Fruit fly (Drosophila melanogaster) whole organism, embryonic: ENCODE measurements around the gene CG15406.
A peak's percentile ranks its signal among the peaks of the same experiment; 100 is the strongest.

ENCODE experiments used
- Atf3 ChIP-seq: fragments of 200-800 bp; sonication (Bioruptor generic); optimal IDR thresholded peaks from 3 replicates; lab custom pipeline; 2016; ENCODE audit warnings: missing biosample characterization, missing genetic modification characterization
- Bdp1 ChIP-seq: fragments of 200-800 bp; sonication (Bioruptor generic); optimal IDR thresholded peaks from 3 replicates; lab custom pipeline; 2016; ENCODE audit warnings: missing biosample characterization, missing genetic modification characterization
- CG10366 ChIP-seq: fragments of 200-800 bp; sonication (Bioruptor generic); IDR thresholded peaks from 2 replicates; pipeline ENCODE4 v1.3.6; 2022; ENCODE audit warnings: missing biosample characterization, missing genetic modification characterization
- CG11085 ChIP-seq: fragments of 200-800 bp; sonication (Bioruptor generic); IDR thresholded peaks from 2 replicates; pipeline ENCODE4 v1.3.6; 2022; ENCODE audit warnings: missing biosample characterization, missing genetic modification characterization
- CG11093 ChIP-seq: fragments of 200-800 bp; sonication (Bioruptor generic); IDR thresholded peaks from 3 replicates; pipeline ENCODE4 v1.3.6; 2022; ENCODE audit warnings: missing biosample characterization, missing genetic modification characterization
- CG12744 ChIP-seq: fragments of 200-800 bp; sonication (Bioruptor generic); optimal IDR thresholded peaks from 2 replicates; lab custom pipeline; 2016; ENCODE audit warnings: missing biosample characterization, missing genetic modification characterization
- CG13894 ChIP-seq: fragments of 200-800 bp; sonication (Bioruptor generic); optimal IDR thresholded peaks from 3 replicates; lab custom pipeline; 2018; ENCODE audit warnings: missing biosample characterization, mild to moderate bottlenecking, missing genetic modification characterization, moderate library complexity
- CG15601 ChIP-seq: fragments of 200-800 bp; sonication (Bioruptor generic); optimal IDR thresholded peaks from 3 replicates; lab custom pipeline; 2019; ENCODE audit warnings: missing biosample characterization, mild to moderate bottlenecking, missing genetic modification characterization, moderate library complexity
- CG1602 ChIP-seq: fragments of 200-800 bp; sonication (Bioruptor generic); optimal IDR thresholded peaks from 3 replicates; lab custom pipeline; 2016; ENCODE audit warnings: missing biosample characterization, missing genetic modification characterization
- CG16779 ChIP-seq: fragments of 200-800 bp; sonication (Bioruptor generic); IDR thresholded peaks from 2 replicates; pipeline ENCODE4 v1.3.6; 2022; ENCODE audit warnings: missing biosample characterization, missing genetic modification characterization
- CG17568 ChIP-seq: fragments of 200-800 bp; sonication (Bioruptor generic); optimal IDR thresholded peaks from 2 replicates; lab custom pipeline; 2018; ENCODE audit warnings: missing biosample characterization, mild to moderate bottlenecking, missing genetic modification characterization, moderate library complexity
- CG17912 ChIP-seq: fragments of 200-800 bp; sonication (Bioruptor generic); optimal IDR thresholded peaks from 2 replicates; lab custom pipeline; 2018; ENCODE audit warnings: missing biosample characterization, mild to moderate bottlenecking, missing genetic modification characterization
- CG1792 ChIP-seq: fragments of 200-800 bp; sonication (Bioruptor generic); optimal IDR thresholded peaks from 2 replicates; lab custom pipeline; 2016; ENCODE audit warnings: missing biosample characterization, missing genetic modification characterization
- CG18011 ChIP-seq: fragments of 200-800 bp; sonication (Bioruptor generic); optimal IDR thresholded peaks from 2 replicates; lab custom pipeline; 2017; ENCODE audit warnings: missing biosample characterization, missing genetic modification characterization, mild to moderate bottlenecking, moderate library complexity, missing genotype
- CG18619 ChIP-seq: fragments of 200-800 bp; sonication (Bioruptor generic); optimal IDR thresholded peaks from 3 replicates; lab custom pipeline; 2017; ENCODE audit warnings: missing biosample characterization, mild to moderate bottlenecking, missing genetic modification characterization
- CG2120 ChIP-seq: fragments of 200-800 bp; sonication (Bioruptor generic); optimal IDR thresholded peaks from 3 replicates; lab custom pipeline; 2016; ENCODE audit warnings: missing biosample characterization, missing genetic modification characterization
- CG2889 ChIP-seq: fragments of 200-800 bp; sonication (Bioruptor generic); IDR thresholded peaks from 3 replicates; pipeline ENCODE4 v1.3.6; 2022; ENCODE audit warnings: missing biosample characterization, missing genetic modification characterization
- CG34376 ChIP-seq: fragments of 200-800 bp; sonication (Bioruptor generic); optimal IDR thresholded peaks from 2 replicates; lab custom pipeline; 2018; ENCODE audit warnings: missing biosample characterization, mild to moderate bottlenecking, missing genetic modification characterization
- CG34422 ChIP-seq: fragments of 200-800 bp; sonication (Bioruptor generic); IDR thresholded peaks from 3 replicates; pipeline ENCODE4 v1.3.6; 2022; ENCODE audit warnings: missing biosample characterization, missing genetic modification characterization
- CG3726 ChIP-seq: fragments of 200-800 bp; sonication (Bioruptor generic); IDR thresholded peaks from 3 replicates; pipeline ENCODE4, ENCODE4 v1.3.6; 2022; ENCODE audit warnings: missing biosample characterization, missing genetic modification characterization
- CG7357 ChIP-seq: fragments of 200-800 bp; sonication (Bioruptor generic); IDR thresholded peaks from 3 replicates; pipeline ENCODE4 v1.3.6; 2022; ENCODE audit warnings: missing biosample characterization, missing genetic modification characterization
- CG9727 ChIP-seq: fragments of 200-800 bp; sonication (Bioruptor generic); optimal IDR thresholded peaks from 3 replicates; lab custom pipeline; 2017; ENCODE audit warnings: missing biosample characterization, mild to moderate bottlenecking, missing genetic modification characterization
- Camta ChIP-seq: fragments of 200-800 bp; sonication (Bioruptor generic); optimal IDR thresholded peaks from 2 replicates; lab custom pipeline; 2016; ENCODE audit warnings: missing biosample characterization, missing genetic modification characterization
- D ChIP-seq, 2 experiments: fragments of 200-800 bp in 1 of 2; fragments of >200 bp in 1 of 2; sonication (Bioruptor generic) in 1 of 2; optimal IDR thresholded peaks; 2 replicates in 1 of 2; 3 replicates in 1 of 2; lab custom pipeline; 2017; ENCODE audit warnings: mild to moderate bottlenecking in 1 of 2, missing biosample characterization in 1 of 2, missing genetic modification characterization in 1 of 2, missing genetic modification reagents in 1 of 2
- Dek ChIP-seq: fragments of 200-800 bp; sonication (Bioruptor generic); optimal IDR thresholded peaks from 3 replicates; lab custom pipeline; 2019; ENCODE audit warnings: missing biosample characterization, mild to moderate bottlenecking, missing genetic modification characterization, moderate library complexity
- Dip3 ChIP-seq: fragments of 200-800 bp; sonication (Bioruptor generic); optimal IDR thresholded peaks from 3 replicates; lab custom pipeline; 2016; ENCODE audit warnings: missing biosample characterization, missing genetic modification characterization
- Gsc ChIP-seq: fragments of 200-800 bp; sonication (Bioruptor generic); IDR thresholded peaks from 2 replicates; pipeline ENCODE4 v1.3.6; 2022; ENCODE audit warnings: missing biosample characterization, missing genetic modification characterization
- HLH4C ChIP-seq: fragments of 200-800 bp; sonication (Bioruptor generic); IDR thresholded peaks from 3 replicates; pipeline ENCODE4 v1.3.6; 2022; ENCODE audit warnings: missing biosample characterization, missing genetic modification characterization; ENCODE audit not compliant: partially characterized antibody
- MESR4 ChIP-seq: fragments of 200-800 bp; sonication (Bioruptor generic); optimal IDR thresholded peaks from 2 replicates; lab custom pipeline; 2018; ENCODE audit warnings: missing biosample characterization, mild to moderate bottlenecking, missing genetic modification characterization, moderate library complexity
- NC2β ChIP-seq: fragments of 200-800 bp; sonication (Bioruptor generic); optimal IDR thresholded peaks from 2 replicates; lab custom pipeline; 2016; ENCODE audit warnings: missing biosample characterization, missing genetic modification characterization
- Oli ChIP-seq: fragments of 200-800 bp; sonication (Bioruptor generic); optimal IDR thresholded peaks from 2 replicates; lab custom pipeline; 2018; ENCODE audit warnings: missing biosample characterization, mild to moderate bottlenecking, missing genetic modification characterization, moderate library complexity
- Six4 ChIP-seq: fragments of 200-800 bp; sonication (Bioruptor generic); optimal IDR thresholded peaks from 2 replicates; lab custom pipeline; 2016; ENCODE audit warnings: missing biosample characterization, missing genetic modification characterization
- Xrp1 ChIP-seq: fragments of 200-800 bp; sonication (Bioruptor generic); IDR thresholded peaks from 2 replicates; pipeline ENCODE4 v1.3.6; 2022; ENCODE audit warnings: missing biosample characterization, missing genetic modification characterization
- ap ChIP-seq: fragments of 200-800 bp; sonication (Bioruptor generic); IDR thresholded peaks from 2 replicates; pipeline ENCODE4 v1.3.6; 2022; ENCODE audit warnings: missing biosample characterization, missing genetic modification characterization
- btn ChIP-seq: fragments of 200-800 bp; sonication (Bioruptor generic); optimal IDR thresholded peaks from 2 replicates; lab custom pipeline; 2016; ENCODE audit warnings: missing biosample characterization, missing genetic modification characterization
- croc ChIP-seq: fragments of 200-800 bp; sonication (Bioruptor generic); conservative IDR thresholded peaks from 3 replicates; pipeline ENCODE4 v1.3.6; 2022; ENCODE audit warnings: missing biosample characterization, missing genetic modification characterization
- en ChIP-seq: fragments of 200-800 bp; sonication (Bioruptor generic); optimal IDR thresholded peaks from 2 replicates; lab custom pipeline; 2016; ENCODE audit warnings: missing biosample characterization, missing genetic modification characterization
- fru ChIP-seq: fragments of >200 bp; optimal IDR thresholded peaks from 2 replicates; lab custom pipeline; 2017
- gcm2 ChIP-seq: fragments of 200-800 bp; sonication (Bioruptor generic); optimal IDR thresholded peaks from 2 replicates; lab custom pipeline; 2016; ENCODE audit warnings: missing biosample characterization, missing genetic modification characterization
- grn ChIP-seq: fragments of 200-800 bp; sonication (Bioruptor generic); optimal IDR thresholded peaks from 3 replicates; lab custom pipeline; 2017; ENCODE audit warnings: missing biosample characterization, missing genetic modification characterization
- hb ChIP-seq: fragments of 200-800 bp; sonication (Bioruptor generic); IDR thresholded peaks from 3 replicates; pipeline ENCODE4 v1.3.6; 2022; ENCODE audit warnings: missing biosample characterization, missing genetic modification characterization; ENCODE audit not compliant: partially characterized antibody
- hth ChIP-seq: fragments of >200 bp; optimal IDR thresholded peaks from 2 replicates; lab custom pipeline; 2017; ENCODE audit warnings: inconsistent platforms
- jing ChIP-seq: fragments of 200-800 bp; sonication (Bioruptor generic); optimal IDR thresholded peaks from 2 replicates; lab custom pipeline; 2018; ENCODE audit warnings: missing biosample characterization, mild to moderate bottlenecking, missing genetic modification characterization
- nau ChIP-seq: fragments of 200-800 bp; sonication (Bioruptor generic); optimal IDR thresholded peaks from 3 replicates; lab custom pipeline; 2017; ENCODE audit warnings: missing biosample characterization, mild to moderate bottlenecking, missing genetic modification characterization, missing genetic modification reagents
- nerfin-2 ChIP-seq: fragments of 200-800 bp; sonication (Bioruptor generic); IDR thresholded peaks from 2 replicates; pipeline ENCODE4 v1.3.6; 2022; ENCODE audit warnings: missing biosample characterization, missing genetic modification characterization; ENCODE audit not compliant: partially characterized antibody
- odd ChIP-seq: fragments of 200-800 bp; sonication (Bioruptor generic); optimal IDR thresholded peaks from 2 replicates; lab custom pipeline; 2017; ENCODE audit warnings: missing biosample characterization, mild to moderate bottlenecking, missing genetic modification characterization
- sob ChIP-seq: fragments of 200-800 bp; sonication (Bioruptor generic); IDR thresholded peaks from 2 replicates; pipeline ENCODE4 v1.3.6; 2022; ENCODE audit warnings: missing biosample characterization, missing genetic modification characterization
- tap ChIP-seq: fragments of 200-800 bp; optimal IDR thresholded peaks from 3 replicates; lab custom pipeline; 2019; ENCODE audit warnings: missing biosample characterization, mild to moderate bottlenecking, missing genetic modification characterization, moderate library complexity
- tll ChIP-seq, 2 experiments: fragments of 200-800 bp in 1 of 2; fragments of >200 bp in 1 of 2; sonication (Bioruptor generic) in 1 of 2; optimal IDR thresholded peaks; 2 replicates each; lab custom pipeline; 2017 to 2019; ENCODE audit warnings: missing biosample characterization in 2 of 2, missing genetic modification characterization in 2 of 2, mild to moderate bottlenecking in 1 of 2, moderate library complexity in 1 of 2
- vnd ChIP-seq: fragments of 200-800 bp; sonication (Bioruptor generic); IDR thresholded peaks from 3 replicates; pipeline ENCODE4 v1.3.6; 2022; ENCODE audit warnings: missing biosample characterization, missing genetic modification characterization; ENCODE audit not compliant: partially characterized antibody
- z ChIP-seq: fragments of 200-800 bp; sonication (Bioruptor generic); IDR thresholded peaks from 3 replicates; pipeline ENCODE4 v1.3.6; 2022; ENCODE audit warnings: missing biosample characterization, missing genetic modification characterization

CG15406 gene

DNA sequence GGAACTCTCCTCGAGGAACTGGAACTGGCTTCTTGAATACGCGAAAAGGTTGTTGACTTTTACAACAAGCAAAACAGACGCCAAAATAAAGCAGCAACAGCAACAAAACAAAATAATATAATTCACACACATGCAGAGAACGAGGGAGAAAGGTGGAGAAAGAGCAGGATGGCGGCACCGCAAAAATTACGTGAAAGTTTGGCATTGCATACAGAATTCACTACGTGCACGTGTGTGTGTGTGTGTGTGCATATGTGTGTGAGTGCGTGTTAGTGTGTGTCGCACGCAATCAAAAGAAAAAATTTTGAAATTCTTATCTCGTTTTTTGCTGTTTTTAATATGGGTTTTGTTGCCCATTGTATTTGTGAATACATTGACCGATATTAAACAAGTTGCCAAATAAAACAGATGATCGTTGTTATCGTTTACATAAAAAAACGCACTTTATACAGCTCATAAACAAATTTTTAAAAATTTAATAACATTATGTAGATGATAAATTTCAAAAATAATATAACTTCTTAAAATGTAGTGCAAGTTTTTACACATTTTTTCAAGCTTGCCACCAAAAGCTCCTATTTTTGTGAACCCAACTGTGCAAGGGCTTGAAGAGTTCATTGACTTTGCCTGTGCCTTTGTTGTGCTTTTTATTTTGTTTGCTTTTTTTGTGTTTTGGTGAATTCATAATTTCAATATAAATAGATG is 32.4 kb downstream of the CG15406 start (continued):
- TF ChIP-seq HLH4C (GFP tag; lab: Robert Waterston, UW) (no peak), CG18619 (no peak), CG3726 (no peak), Oli (peak; percentile 10), CG10366 (GFP tag; lab: Robert Waterston, UW) (0 out of 2 replicates have a peak, but pooled peaks have one; percentile 21), CG9727 (no peak), CG13894 (tag; lab: Kevin White, UChicago) (no peak), Dip3 (GFP tag; lab: Kevin White, UChicago) (no peak), ap (GFP tag; lab: Robert Waterston, UW) (no peak), CG34422 (GFP tag; lab: Robert Waterston, UW) (no peak), CG15601 (tag; lab: Kevin White, UChicago) (no peak), z (GFP tag; lab: Robert Waterston, UW) (no peak), sob (GFP tag; lab: Robert Waterston, UW) (no peak), CG17912 (GFP tag; lab: Kevin White, UChicago) (no peak), nerfin-2 (no peak), CG17568 (no peak), CG2889 (no peak), CG12744 (no peak), Bdp1 (GFP tag; lab: Kevin White, UChicago) (no peak), Six4 (GFP tag; lab: Kevin White, UChicago) (no peak), Atf3 (GFP tag; lab: Kevin White, UChicago) (no peak), CG16779 (no peak), en (GFP tag; lab: Kevin White, UChicago) (no peak), CG18011 (no peak), btn (GFP tag; lab: Kevin White, UChicago) (no peak), D (optimal IDR thresholded peaks at IDR 0.05; lab: Kevin White, UChicago) (no peak), D (GFP tag; optimal IDR thresholded peaks at IDR 0.05; lab: Kevin White, UChicago) (peak; percentile 24), odd (GFP tag; lab: Kevin White, UChicago) (no peak), CG1602 (GFP tag; lab: Kevin White, UChicago) (no peak), fru (lab: Kevin White, UChicago) (no peak), jing (GFP tag; lab: Kevin White, UChicago) (no peak), MESR4 (GFP tag; lab: Kevin White, UChicago) (no peak), gcm2 (GFP tag; lab: Kevin White, UChicago) (no peak), hb (GFP tag; lab: Robert Waterston, UW) (no peak), CG2120 (GFP tag; lab: Kevin White, UChicago) (peak; percentile 11), CG1792 (no peak), NC2β (GFP tag; lab: Kevin White, UChicago) (no peak), CG34376 (GFP tag; lab: Kevin White, UChicago) (no peak), vnd (no peak), tap (peak; percentile 4), Dek (tag; lab: Kevin White, UChicago) (no peak), grn (no peak), nau (no peak), tll (GFP tag; optimal IDR thresholded peaks at IDR 0.05; lab: Kevin White, UChicago) (no peak), croc (GFP tag; lab: Robert Waterston, UW) (no peak), CG7357 (no peak), CG11093 (no peak), Gsc (GFP tag; lab: Robert Waterston, UW) (no peak), Camta (no peak), Xrp1 (GFP tag; lab: Robert Waterston, UW) (0 out of 2 replicates have a peak, but pooled peaks have one; percentile 17), CG11085 (GFP tag; lab: Robert Waterston, UW) (no peak), hth (no peak)
